Worm (Caenorhabditis elegans): ENCODE data around the gene C04G6.6.

Gene C04G6.6

DNA sequence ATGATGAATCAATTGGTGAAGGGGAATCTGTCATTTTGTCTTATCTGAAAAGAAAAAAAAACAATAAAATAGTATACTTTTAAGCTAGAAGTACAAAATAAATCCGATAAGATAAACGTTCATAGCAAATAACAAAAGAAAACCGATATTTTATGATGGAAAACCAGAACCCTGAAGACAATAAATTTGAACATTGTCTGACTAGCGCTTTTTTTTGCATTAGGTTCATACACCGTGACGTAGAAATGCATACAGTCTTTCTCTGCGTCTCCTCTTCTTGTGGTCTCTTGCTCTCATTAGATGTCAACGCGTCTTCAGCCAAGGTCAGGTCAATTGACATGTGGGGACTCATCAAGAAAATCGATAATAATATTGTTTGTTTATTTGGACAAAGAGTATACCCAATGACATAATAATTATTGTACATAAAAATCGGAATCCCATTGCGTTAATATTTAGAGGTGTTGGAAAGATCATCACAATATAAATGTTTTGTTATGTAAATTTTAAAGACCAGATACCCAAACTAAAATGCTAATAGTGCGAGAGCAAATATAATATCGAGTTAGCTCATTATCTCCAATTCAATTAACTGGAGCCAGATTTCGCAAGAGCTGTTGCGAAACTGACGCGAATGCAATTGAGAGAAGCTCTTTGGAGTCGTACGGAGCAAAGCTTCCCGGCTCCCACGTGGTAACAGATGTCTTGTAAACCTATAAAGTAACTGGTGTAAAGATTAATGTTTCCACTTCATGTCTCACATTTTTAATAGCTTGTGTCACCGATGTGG is 18.2 kb downstream of the C04G6.6 start, which contains the start of gene dsh-2 (continued):
- TF ChIP-seq ekl-4 (GFP tag; IDR thresholded peaks at IDR 0.05) (no peak; the same call in 1 of the 2 replicates), hmg-1.2 (GFP tag; IDR thresholded peaks at IDR 0.05) (peak; percentile 81), unc-130 (GFP tag; optimal IDR thresholded peaks at IDR 0.05) (no peak), ceh-100 (GFP tag; IDR thresholded peaks at IDR 0.05) (no peak), dpff-1 (tag; optimal IDR thresholded peaks at IDR 0.05) (no peak), chd-7 (tag; optimal IDR thresholded peaks at IDR 0.05) (no peak), ZK185.1 (tag; optimal IDR thresholded peaks at IDR 0.05; ENCODE audit: poor library complexity, severe bottlenecking) (peak; percentile 4), nhr-179 (tag; optimal IDR thresholded peaks at IDR 0.05) (no peak), F39B2.1 (GFP tag; IDR thresholded peaks at IDR 0.05) (no peak), B0336.3 (GFP tag; IDR thresholded peaks at IDR 0.05) (no peak; the same call in 1 of the 2 replicates), fkh-3 (tag; optimal IDR thresholded peaks at IDR 0.05) (no peak), Y53G8AR.9 (GFP tag; conservative IDR thresholded peaks at IDR 0.05) (no peak), zim-3 (tag; optimal IDR thresholded peaks at IDR 0.05) (no peak), lin-26 (GFP tag; IDR thresholded peaks at IDR 0.05) (no peak), madf-10 (tag; optimal IDR thresholded peaks at IDR 0.05) (no peak), C06A6.2 (GFP tag; conservative IDR thresholded peaks at IDR 0.05) (no peak), lin-35 (GFP tag; optimal IDR thresholded peaks at IDR 0.05) (no peak), lsl-1 (GFP tag; optimal IDR thresholded peaks at IDR 0.05) (peak; percentile 45), K12H6.12 (tag; optimal IDR thresholded peaks at IDR 0.05) (no peak), ztf-25 (GFP tag; IDR thresholded peaks at IDR 0.05) (no peak), F10E7.11 (tag; optimal IDR thresholded peaks at IDR 0.05) (no peak), lag-1 (GFP tag; IDR thresholded peaks at IDR 0.05) (no peak), F23B12.7 (tag; optimal IDR thresholded peaks at IDR 0.05; ENCODE audit: insufficient read depth) (no peak), hlh-26 (GFP tag; conservative IDR thresholded peaks at IDR 0.05) (no peak), tbx-9 (tag; optimal IDR thresholded peaks at IDR 0.05; ENCODE audit: borderline replicate concordance) (no peak), snpc-3.4 (tag; optimal IDR thresholded peaks at IDR 0.05) (peak; percentile 25), mel-28 (tag; optimal IDR thresholded peaks at IDR 0.05; ENCODE audit: borderline replicate concordance) (no peak), ceh-40 (GFP tag; IDR thresholded peaks at IDR 0.05) (no peak), bed-1 (GFP tag; IDR thresholded peaks at IDR 0.05) (no peak), cebp-1 (GFP tag; IDR thresholded peaks at IDR 0.05) (peak; percentile 56; the same call in 1 of the 2 replicates), cebp-1 (tag; optimal IDR thresholded peaks at IDR 0.05) (peak; percentile 90)

DNA sequence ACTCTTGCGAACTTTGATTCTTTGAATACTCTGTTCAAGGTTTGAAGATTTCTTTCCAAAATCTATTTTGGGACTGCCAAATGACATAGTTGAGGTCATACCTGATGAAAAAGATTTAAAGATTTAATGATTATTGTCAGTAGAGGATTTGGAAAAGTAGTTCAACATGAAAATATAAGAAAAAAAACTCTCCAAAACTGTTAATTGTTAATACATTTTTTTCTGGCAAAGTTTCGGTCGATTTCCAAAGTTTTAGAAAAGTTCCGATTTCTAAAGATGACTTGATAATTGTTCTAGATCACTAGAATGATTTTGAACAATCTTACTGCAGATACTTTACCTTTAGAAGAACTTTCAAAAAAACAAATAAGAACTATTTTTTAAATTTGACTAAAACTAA is 28.3 kb downstream of the C04G6.6 start, which contains the start of gene C27A2.7:
Gene C27A2.7, minus strand, starts transcription at position 101 of the 400 bp plus-strand sequence.
- TF ChIP-seq egl-44 (GFP tag; IDR thresholded peaks at IDR 0.05) (no peak), hrde-1 (tag; optimal IDR thresholded peaks at IDR 0.05; ENCODE audit: borderline replicate concordance) (no peak), T26A5.8 (tag; optimal IDR thresholded peaks at IDR 0.05) (no peak), hlh-26 (GFP tag; conservative IDR thresholded peaks at IDR 0.05) (no peak), sptf-2 (GFP tag; optimal IDR thresholded peaks at IDR 0.05) (no peak), hsf-1 (GFP tag; IDR thresholded peaks at IDR 0.05) (no peak), ztf-28 (GFP tag; IDR thresholded peaks at IDR 0.05) (no peak), nfya-1 (tag; optimal IDR thresholded peaks at IDR 0.05; ENCODE audit: borderline replicate concordance, insufficient read depth) (no peak), mcd-1 (GFP tag; IDR thresholded peaks at IDR 0.05) (no peak), chd-7 (tag; optimal IDR thresholded peaks at IDR 0.05) (no peak), Y67H2A.10 (GFP tag; conservative IDR thresholded peaks at IDR 0.05) (no peak), Y56A3A.18 (GFP tag; IDR thresholded peaks at IDR 0.05) (no peak), xnd-1 (tag; optimal IDR thresholded peaks at IDR 0.05) (no peak), unc-62 (GFP tag; optimal IDR thresholded peaks at IDR 0.05) (no peak), ceh-100 (GFP tag; IDR thresholded peaks at IDR 0.05) (no peak)

Data from whole organism, young adult.